Worm (Caenorhabditis elegans) whole organism, early embryonic: Measurements from ENCODE around the gene M01B2.12.

Experiments
- B0310.2 ChIP-seq: sonication (generic microtip); optimal IDR thresholded peaks from 2 replicates; lab custom pipeline; 2016; ENCODE audit warnings: mild to moderate bottlenecking, missing genetic modification characterization, missing compliant biosample characterization
- F13C5.2 ChIP-seq: sonication (generic microtip); optimal IDR thresholded peaks from 2 replicates; lab custom pipeline; 2017; ENCODE audit warnings: mild to moderate bottlenecking, missing genetic modification characterization, inconsistent platforms, missing compliant biosample characterization
- aly-1 ChIP-seq: sonication (generic microtip); optimal IDR thresholded peaks from 2 replicates; lab custom pipeline; 2016; ENCODE audit warnings: missing genetic modification characterization, missing compliant biosample characterization
- ama-1 ChIP-seq: fragments of 150-350 bp; optimal IDR thresholded peaks from 2 replicates; lab custom pipeline; 2014
- ceh-13 ChIP-seq: fragments of 200-800 bp; sonication (Bioruptor generic); optimal IDR thresholded peaks from 2 replicates; lab custom pipeline; 2018; ENCODE audit warnings: mild to moderate bottlenecking, missing genetic modification characterization, missing compliant biosample characterization
- ceh-36 ChIP-seq: sonication (generic microtip); optimal IDR thresholded peaks from 2 replicates; lab custom pipeline; 2016; ENCODE audit warnings: missing genetic modification characterization, inconsistent platforms, missing compliant biosample characterization
- ets-7 ChIP-seq: sonication (generic microtip); optimal IDR thresholded peaks from 2 replicates; lab custom pipeline; 2016; ENCODE audit warnings: missing genotype, missing genetic modification characterization, missing compliant biosample characterization
- flt-1 ChIP-seq: fragments of 200-800 bp; sonication (Bioruptor generic); IDR thresholded peaks from 2 replicates; pipeline ENCODE4 v1.3.6; 2022; ENCODE audit warnings: missing genetic modification characterization, missing compliant biosample characterization
- hmbx-1 ChIP-seq: sonication (generic microtip); optimal IDR thresholded peaks from 2 replicates; lab custom pipeline; 2016; ENCODE audit warnings: mild to moderate bottlenecking, missing genetic modification characterization, missing compliant biosample characterization
- hmg-4 ChIP-seq: fragments of 200-800 bp; sonication (Bioruptor generic); optimal IDR thresholded peaks from 2 replicates; lab custom pipeline; 2018; ENCODE audit warnings: mild to moderate bottlenecking, missing genetic modification characterization, missing compliant biosample characterization
- hnd-1 ChIP-seq: sonication (generic microtip); optimal IDR thresholded peaks from 2 replicates; lab custom pipeline; 2016; ENCODE audit warnings: missing genetic modification characterization, missing compliant biosample characterization
- pes-1 ChIP-seq: fragments of 200-800 bp; sonication (Bioruptor generic); IDR thresholded peaks from 2 replicates; pipeline ENCODE4 v1.3.6; 2022; ENCODE audit warnings: missing genetic modification reagents, missing genetic modification characterization, missing compliant biosample characterization
- scrt-1 ChIP-seq: fragments of 200-800 bp; sonication (Bioruptor generic); IDR thresholded peaks from 2 replicates; pipeline ENCODE4 v1.3.6; 2022; ENCODE audit warnings: missing genetic modification characterization, missing compliant biosample characterization
- sea-1 ChIP-seq: fragments of 200-800 bp; sonication (Bioruptor generic); conservative IDR thresholded peaks from 2 replicates; pipeline ENCODE4 v1.3.6; 2022; ENCODE audit warnings: missing genetic modification characterization, missing compliant biosample characterization
- tbx-11 ChIP-seq: fragments of 200-800 bp; sonication (Bioruptor generic); IDR thresholded peaks from 2 replicates; pipeline ENCODE4 v1.3.6; 2022; ENCODE audit warnings: missing genetic modification characterization, missing compliant biosample characterization
- tbx-37 ChIP-seq: fragments of 200-800 bp; sonication (Bioruptor generic); conservative IDR thresholded peaks from 2 replicates; pipeline ENCODE4 v1.3.6; 2022; ENCODE audit warnings: missing genetic modification reagents, missing genetic modification characterization, missing compliant biosample characterization
- tra-4 ChIP-seq: sonication (generic microtip); optimal IDR thresholded peaks from 2 replicates; lab custom pipeline; 2017; ENCODE audit warnings: missing genetic modification characterization, missing compliant biosample characterization

M01B2.12 gene

DNA sequence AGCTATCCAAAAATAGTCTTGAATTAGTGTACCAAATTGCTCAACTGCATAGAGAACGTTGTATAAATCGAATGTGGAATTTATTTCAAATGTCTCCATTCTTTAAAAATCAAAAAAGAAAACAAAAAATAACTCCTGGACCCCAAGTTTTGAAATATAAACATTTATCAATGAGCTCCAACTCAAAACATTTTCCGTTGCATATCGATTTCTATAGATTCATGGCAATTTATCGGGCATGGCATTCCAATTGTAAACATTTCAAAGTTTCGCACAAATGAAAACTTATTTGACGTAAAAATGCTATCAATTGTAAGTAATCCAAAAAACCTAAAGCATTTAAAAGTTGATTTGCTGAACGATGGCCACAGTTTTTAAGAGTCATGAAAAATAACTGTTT, 25.5 kb downstream of the M01B2.12 start, which contains the start of gene srw-12:
TSS of gene srw-12 (minus strand) at position 101 of the 400 bp plus-strand sequence.
- TF ChIP-seq tra-4 (tag; lab: Kevin White, UChicago) (no peak), tbx-11 (GFP tag; lab: Robert Waterston, UW) (no peak), ets-7 (no peak), hmbx-1 (tag; lab: Kevin White, UChicago) (no peak), ceh-36 (no peak), sea-1 (GFP tag; lab: Robert Waterston, UW) (no peak), pes-1 (GFP tag; lab: Robert Waterston, UW) (no peak), aly-1 (no peak), tbx-37 (GFP tag; lab: Robert Waterston, UW) (no peak), B0310.2 (tag; lab: Kevin White, UChicago) (no peak), F13C5.2 (tag; lab: Kevin White, UChicago) (no peak), hnd-1 (no peak), flt-1 (GFP tag; lab: Robert Waterston, UW) (no peak), ama-1 (lab: Kevin White, UChicago) (no peak)

DNA sequence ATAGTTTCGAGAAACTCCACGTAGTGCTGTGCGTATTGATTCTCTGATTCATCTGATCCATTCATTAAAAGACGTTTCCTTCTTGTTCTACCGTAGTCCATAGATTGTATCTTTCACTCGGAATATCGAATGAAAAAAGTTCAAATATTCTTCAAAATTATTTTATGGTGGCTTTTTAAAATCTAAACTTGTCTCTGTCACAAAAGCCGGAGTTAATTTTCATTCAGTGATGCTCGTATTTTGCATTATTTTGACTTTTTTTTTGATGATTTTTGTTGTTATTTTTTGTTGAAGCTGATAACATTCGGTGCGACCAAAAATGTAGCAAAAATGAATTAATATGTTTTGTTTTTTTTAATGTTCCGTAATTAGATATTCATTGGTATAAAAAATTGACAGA, 28.4 kb downstream of the M01B2.12 start, which contains the start of gene nhr-164:
TSS of gene nhr-164 (minus strand) at position 101 of the 400 bp plus-strand sequence.
- TF ChIP-seq flt-1 (GFP tag; lab: Robert Waterston, UW) (no peak), ceh-13 (no peak), hmbx-1 (tag; lab: Kevin White, UChicago) (no peak), tra-4 (tag; lab: Kevin White, UChicago) (no peak), pes-1 (GFP tag; lab: Robert Waterston, UW) (no peak), sea-1 (GFP tag; lab: Robert Waterston, UW) (no peak), hnd-1 (no peak), ceh-36 (no peak), ama-1 (lab: Kevin White, UChicago) (no peak), tbx-37 (GFP tag; lab: Robert Waterston, UW) (no peak), aly-1 (no peak), scrt-1 (GFP tag; lab: Robert Waterston, UW) (no peak), tbx-11 (GFP tag; lab: Robert Waterston, UW) (no peak), B0310.2 (tag; lab: Kevin White, UChicago) (no peak), F13C5.2 (tag; lab: Kevin White, UChicago) (no peak), ets-7 (no peak), hmg-4 (no peak)

DNA sequence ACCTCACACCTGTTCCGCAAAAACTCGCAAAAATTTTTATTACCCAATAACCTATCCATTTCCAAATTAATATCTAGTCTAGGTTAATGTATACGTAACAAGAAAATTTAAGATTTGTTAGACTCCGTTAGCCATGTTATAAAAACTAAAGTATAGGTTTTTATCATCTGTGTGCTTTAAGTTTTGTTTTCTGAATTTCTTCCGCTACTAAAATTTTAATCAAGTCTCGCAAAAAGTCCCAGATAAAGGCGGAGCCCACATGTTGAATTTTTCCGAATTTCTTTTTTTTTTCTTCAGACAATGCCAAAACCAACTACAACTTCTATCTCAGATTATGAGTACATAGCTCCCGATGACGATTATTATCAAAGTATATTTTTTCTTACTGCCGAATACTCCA, 31.8 kb downstream of the M01B2.12 start, which contains the start of gene srw-13:
TSS of gene srw-13 (plus strand) at position 301 of the 400 bp plus-strand sequence.
- TF ChIP-seq F13C5.2 (tag; lab: Kevin White, UChicago) (no peak), B0310.2 (tag; lab: Kevin White, UChicago) (no peak), tra-4 (tag; lab: Kevin White, UChicago) (no peak), ets-7 (no peak), ama-1 (lab: Kevin White, UChicago) (no peak), ceh-36 (no peak)

DNA sequence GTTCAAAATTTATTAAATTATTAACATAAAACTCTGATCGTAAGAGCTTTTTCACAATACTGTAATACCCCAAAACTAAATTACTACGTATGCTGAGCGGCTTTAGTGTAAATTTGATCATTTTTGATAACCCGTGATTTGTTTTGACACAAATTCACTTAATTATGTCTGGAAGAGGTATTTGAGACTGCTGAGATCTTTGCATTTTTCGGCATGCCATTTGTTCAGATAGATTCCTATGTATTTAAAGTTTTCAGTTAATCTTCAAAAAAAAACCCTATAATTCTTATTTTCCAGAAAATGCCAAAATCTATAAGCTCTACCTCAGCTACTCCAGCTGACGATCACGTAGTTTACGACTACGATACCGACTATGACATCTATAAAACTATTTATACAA, 33.8 kb downstream of the M01B2.12 start, which contains the start of gene srw-15:
TSS of gene srw-15 (plus strand) at position 301 of the 400 bp plus-strand sequence.
- TF ChIP-seq tra-4 (tag; lab: Kevin White, UChicago) (no peak), hmg-4 (no peak), hmbx-1 (tag; lab: Kevin White, UChicago) (no peak), sea-1 (GFP tag; lab: Robert Waterston, UW) (no peak), ets-7 (no peak), scrt-1 (GFP tag; lab: Robert Waterston, UW) (no peak), ama-1 (lab: Kevin White, UChicago) (no peak), ceh-13 (no peak), pes-1 (GFP tag; lab: Robert Waterston, UW) (no peak)

DNA sequence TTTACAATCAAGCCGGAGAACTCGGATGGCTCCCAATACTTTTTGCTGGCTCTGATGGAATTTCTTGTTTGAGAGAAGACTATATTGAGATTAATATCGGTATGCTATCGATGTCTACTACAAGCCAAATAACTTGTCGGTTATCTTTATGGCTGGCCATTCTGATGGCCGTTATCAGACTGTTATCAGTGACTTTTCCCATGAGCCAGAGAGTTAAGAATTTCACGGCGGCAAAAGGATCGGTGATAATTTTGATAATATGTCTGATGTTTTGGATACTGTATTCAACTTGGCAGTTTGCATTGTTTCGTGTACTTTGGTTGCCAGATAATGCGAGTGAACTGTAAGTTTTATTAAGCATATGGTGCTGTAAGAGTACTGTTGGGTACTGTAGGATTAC, 37.8 kb downstream of the M01B2.12 start:
- no peak for TF ChIP-seq ama-1 (lab: Kevin White, UChicago)
- TF ChIP-seq aly-1 = no peak
- TF ChIP-seq hmbx-1 (tag; lab: Kevin White, UChicago) = no peak
- TF ChIP-seq hmg-4 = no peak
- TF ChIP-seq scrt-1 (GFP tag; lab: Robert Waterston, UW) = no peak
- TF ChIP-seq hnd-1 = no peak
- no peak for TF ChIP-seq ceh-13
- TF ChIP-seq tbx-11 (GFP tag; lab: Robert Waterston, UW) = no peak
- no peak for TF ChIP-seq ceh-36
- TF ChIP-seq tbx-37 (GFP tag; lab: Robert Waterston, UW) = no peak
- TF ChIP-seq tra-4 (tag; lab: Kevin White, UChicago) = no peak
- TF ChIP-seq B0310.2 (tag; lab: Kevin White, UChicago) = no peak
- no peak for TF ChIP-seq pes-1 (GFP tag; lab: Robert Waterston, UW)
- TF ChIP-seq F13C5.2 (tag; lab: Kevin White, UChicago) = no peak

DNA sequence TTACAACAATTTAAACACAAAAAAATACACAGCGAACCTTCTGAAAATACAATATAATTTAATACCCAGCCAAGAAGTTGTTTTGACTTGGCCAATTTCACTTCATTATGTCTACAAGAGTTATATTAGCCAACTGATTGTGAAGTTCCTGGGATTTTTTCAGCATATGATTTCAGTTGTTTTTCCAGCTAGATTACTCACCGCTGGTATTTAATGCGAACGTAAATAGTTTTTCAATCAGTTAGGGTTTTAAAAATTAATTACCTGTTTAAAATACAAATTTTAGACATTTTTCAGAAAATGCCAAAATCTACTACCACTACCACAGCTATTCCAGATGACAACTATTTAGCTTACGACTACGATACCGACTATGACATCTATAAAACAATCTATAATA, 38.4 kb downstream of the M01B2.12 start, which contains the start of gene srw-14:
TSS of gene srw-14 (plus strand) at position 301 of the 400 bp plus-strand sequence.
- TF ChIP-seq scrt-1 (GFP tag; lab: Robert Waterston, UW) (no peak), tbx-37 (GFP tag; lab: Robert Waterston, UW) (no peak), hmbx-1 (tag; lab: Kevin White, UChicago) (no peak), flt-1 (GFP tag; lab: Robert Waterston, UW) (no peak), hnd-1 (no peak), ceh-36 (no peak), ama-1 (lab: Kevin White, UChicago) (no peak), ceh-13 (no peak), sea-1 (GFP tag; lab: Robert Waterston, UW) (no peak), aly-1 (no peak), B0310.2 (tag; lab: Kevin White, UChicago) (no peak), tbx-11 (GFP tag; lab: Robert Waterston, UW) (no peak)

DNA sequence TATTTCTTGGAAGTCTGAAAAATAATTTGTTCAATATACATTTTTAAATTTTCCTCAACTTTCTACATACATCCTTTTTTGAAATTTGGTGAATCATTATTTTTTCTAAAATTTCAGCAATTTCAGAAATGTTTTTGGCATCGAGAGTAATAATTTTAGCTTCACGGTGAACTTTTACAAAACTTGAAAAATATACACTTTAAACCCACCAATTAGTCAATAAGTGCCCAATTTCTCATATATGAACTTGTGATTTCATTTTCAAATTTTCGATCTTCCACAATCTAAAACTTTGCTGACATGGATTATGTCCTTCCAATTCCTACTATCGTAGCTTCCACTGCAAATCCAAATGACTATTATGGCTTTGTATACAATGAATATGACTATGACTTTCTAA, 40.4 kb downstream of the M01B2.12 start, which contains the start of gene srw-24:
TSS of gene srw-24 (plus strand) at position 301 of the 400 bp plus-strand sequence.
- TF ChIP-seq hmbx-1 (tag; lab: Kevin White, UChicago) = no peak
- no peak for TF ChIP-seq ama-1 (lab: Kevin White, UChicago)
- TF ChIP-seq scrt-1 (GFP tag; lab: Robert Waterston, UW) = no peak
